Fruit fly (Drosophila melanogaster): ENCODE data around the gene Pex12.

The Pex12 gene

DNA sequence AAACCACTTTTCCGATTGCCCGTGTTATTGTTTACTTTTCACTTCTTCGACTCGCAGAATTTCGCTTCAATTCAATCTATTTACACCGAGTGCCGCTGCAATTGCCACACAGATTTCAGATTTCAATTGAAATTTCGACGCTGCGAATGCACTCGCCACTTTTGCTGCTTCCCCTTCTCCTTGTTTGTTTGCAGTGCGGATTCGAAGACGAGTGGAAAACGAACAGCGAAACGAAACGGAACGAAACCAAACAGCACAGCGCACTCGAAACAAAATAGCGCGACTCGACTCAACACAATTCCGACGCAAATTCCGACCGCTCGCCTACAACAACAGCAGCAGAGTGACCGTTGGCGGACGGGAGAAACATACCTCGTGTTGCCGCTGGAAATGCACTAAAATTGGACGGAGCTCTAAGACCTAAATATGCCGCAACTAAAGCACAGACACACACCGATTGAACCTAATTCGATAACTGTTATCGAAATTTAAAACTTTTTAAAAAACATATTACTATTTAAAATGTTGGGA is 35.0 kb downstream of the Pex12 start, which contains the start of gene drongo:
TSS of gene drongo (minus strand) at position 345 of the 531 bp plus-strand sequence.
- TF ChIP-seq CG17385 (GFP tag; optimal IDR thresholded peaks at IDR 0.05) (peak; percentile 60), CG11456 (GFP tag; IDR thresholded peaks at IDR 0.05) (0 out of 3 replicates have a peak, but pooled peaks have one; percentile 50), dpn (GFP tag; optimal IDR thresholded peaks at IDR 0.05) (peak in 1 of 2 experiments; percentile 44), ems (GFP tag; optimal IDR thresholded peaks at IDR 0.05) (peak; percentile 45), sob (GFP tag; IDR thresholded peaks at IDR 0.05) (peak; percentile 63), YL-1 (GFP tag; optimal IDR thresholded peaks at IDR 0.05) (peak; percentile 37), Lpt (GFP tag; optimal IDR thresholded peaks at IDR 0.05) (no peak), D19B (GFP tag; optimal IDR thresholded peaks at IDR 0.05) (no peak), CG14710 (tag; optimal IDR thresholded peaks at IDR 0.05) (peak; percentile 51), sens (GFP tag) (peak; percentile 86), lola (GFP tag; optimal IDR thresholded peaks at IDR 0.05) (no peak), prd (optimal IDR thresholded peaks at IDR 0.05) (no peak), prd (GFP tag; IDR thresholded peaks at IDR 0.05) (0 out of 3 replicates have a peak, but pooled peaks have one; percentile 15), Nf-YC (tag; optimal IDR thresholded peaks at IDR 0.05) (peak; percentile 60), her (GFP tag; optimal IDR thresholded peaks at IDR 0.05) (peak; percentile 67), sisA (GFP tag; IDR thresholded peaks at IDR 0.05) (no peak), CG7357 (GFP tag; IDR thresholded peaks at IDR 0.05) (0 out of 3 replicates have a peak, but pooled peaks have one; percentile 20), lov (optimal IDR thresholded peaks at IDR 0.05) (no peak), lov (GFP tag; IDR thresholded peaks at IDR 0.05) (0 out of 3 replicates have a peak, but pooled peaks have one; percentile 11), Dref (GFP tag; IDR thresholded peaks at IDR 0.05) (peak; percentile 95), fd96Cb (tag; optimal IDR thresholded peaks at IDR 0.05) (no peak), Atf-2 (GFP tag; optimal IDR thresholded peaks at IDR 0.05) (no peak), al (GFP tag; IDR thresholded peaks at IDR 0.05) (0 out of 2 replicates have a peak, but pooled peaks have one; percentile 17), CG12744 (GFP tag; optimal IDR thresholded peaks at IDR 0.05) (no peak), Adf1 (GFP tag; IDR thresholded peaks at IDR 0.05) (peak; percentile 52; the same call in 1 of the 2 replicates), CG3163 (GFP tag; optimal IDR thresholded peaks at IDR 0.05) (peak; percentile 18), Hmx (GFP tag; optimal IDR thresholded peaks at IDR 0.05) (no peak), sd (tag; optimal IDR thresholded peaks at IDR 0.05) (peak; percentile 86), psq (GFP tag; optimal IDR thresholded peaks at IDR 0.05) (peak; percentile 34), CG11560 (tag; IDR thresholded peaks at IDR 0.05) (peak; percentile 87), Stat92E (GFP tag; optimal IDR thresholded peaks at IDR 0.05) (peak in 1 of 3 experiments; percentile 79), Max (GFP tag; optimal IDR thresholded peaks at IDR 0.05) (no peak), fd64A (GFP tag; optimal IDR thresholded peaks at IDR 0.05) (peak; percentile 45), gsb-n (tag; optimal IDR thresholded peaks at IDR 0.05) (peak; percentile 39), CG8290 (GFP tag; optimal IDR thresholded peaks at IDR 0.05) (peak; percentile 38), CG8290 (tag; optimal IDR thresholded peaks at IDR 0.05) (peak; percentile 47 to 85), tup (GFP tag; optimal IDR thresholded peaks at IDR 0.05) (no peak), CG4360 (GFP tag; IDR thresholded peaks at IDR 0.05) (peak; percentile 99), CG10274 (GFP tag; optimal IDR thresholded peaks at IDR 0.05) (no peak), CG4730 (GFP tag; IDR thresholded peaks at IDR 0.05) (no peak), Meics (GFP tag; optimal IDR thresholded peaks at IDR 0.05) (peak; percentile 11), CG2202 (tag; optimal IDR thresholded peaks at IDR 0.05) (peak; percentile 34), CG2199 (GFP tag; IDR thresholded peaks at IDR 0.05) (peak; percentile 73; the same call in 1 of the 3 replicates), CoRest (tag; optimal IDR thresholded peaks at IDR 0.05) (peak; percentile 23), Nf-YB (GFP tag; optimal IDR thresholded peaks at IDR 0.05) (peak; percentile 1), Sox102F (GFP tag; optimal IDR thresholded peaks at IDR 0.05) (no peak), ci (GFP tag; IDR thresholded peaks at IDR 0.05) (peak; percentile 76), otp (GFP tag; IDR thresholded peaks at IDR 0.05) (0 out of 3 replicates have a peak, but pooled peaks have one; percentile 44), CG1233 (GFP tag; optimal IDR thresholded peaks at IDR 0.05) (no peak), nmo (GFP tag; optimal IDR thresholded peaks at IDR 0.05) (peak; percentile 63), CG31365 (tag; optimal IDR thresholded peaks at IDR 0.05) (peak; percentile 6)
